Worm (Caenorhabditis elegans): ENCODE measurements around the gene uso-1.

ce11 chrIV:13400456-13401364 is 53.9 kb downstream of the uso-1 start, which contains the start of the genes memi-2 and cyp-31A5:
- TF ChIP-seq ztf-29 (GFP tag; IDR thresholded peaks at IDR 0.05) = no peak
- no peak for TF ChIP-seq tab-1 (GFP tag; IDR thresholded peaks at IDR 0.05)
- TF ChIP-seq flt-1 (GFP tag; IDR thresholded peaks at IDR 0.05) = no peak
- no peak for TF ChIP-seq klf-2 (GFP tag; conservative IDR thresholded peaks at IDR 0.05)
- TF ChIP-seq ztf-23 (GFP tag; IDR thresholded peaks at IDR 0.05) = no peak
